Worm (Caenorhabditis elegans): ENCODE results near the gene arcp-1.

- TF ChIP-seq him-1 (tag; optimal IDR thresholded peaks at IDR 0.05) (no peak), W03F9.2 (tag; optimal IDR thresholded peaks at IDR 0.05) (no peak)
These were observed 34.3 kb downstream of the arcp-1 start, which contains the start of gene C14B1.12 for ce11 chrIII:3724880-3725279.
